Fruit fly (Drosophila melanogaster) whole organism, embryonic: Measurements from ENCODE around the gene CG15382.

Source experiments
- CG1024 ChIP-seq: fragments of 200-800 bp; sonication (Bioruptor generic); IDR thresholded peaks from 2 replicates; pipeline ENCODE4 v1.3.6; 2022; ENCODE audit warnings: missing biosample characterization, missing genetic modification characterization
- CG11247 ChIP-seq: fragments of 200-800 bp; sonication (Bioruptor generic); IDR thresholded peaks from 2 replicates; pipeline ENCODE4 v1.3.6; 2022; ENCODE audit warnings: missing biosample characterization, missing genetic modification characterization
- CG11723 ChIP-seq: fragments of 200-800 bp; sonication (Bioruptor generic); optimal IDR thresholded peaks from 2 replicates; lab custom pipeline; 2017; ENCODE audit warnings: missing biosample characterization, mild to moderate bottlenecking, missing genetic modification characterization
- CG12104 ChIP-seq: fragments of 200-800 bp; sonication (Bioruptor generic); optimal IDR thresholded peaks from 3 replicates; lab custom pipeline; 2016; ENCODE audit warnings: missing biosample characterization, missing genetic modification characterization
- CG12391 ChIP-seq: fragments of 200-800 bp; sonication (Bioruptor generic); optimal IDR thresholded peaks from 3 replicates; lab custom pipeline; 2018; ENCODE audit warnings: missing biosample characterization, mild to moderate bottlenecking, missing genetic modification characterization, moderate library complexity
- CG1529 ChIP-seq: fragments of 200-800 bp; sonication (Bioruptor generic); optimal IDR thresholded peaks from 3 replicates; lab custom pipeline; 2018; ENCODE audit warnings: missing biosample characterization, missing genetic modification characterization
- CG15479 ChIP-seq: fragments of 200-800 bp; sonication (Bioruptor generic); optimal IDR thresholded peaks from 3 replicates; lab custom pipeline; 2019; ENCODE audit warnings: missing biosample characterization, mild to moderate bottlenecking, missing genetic modification characterization, moderate library complexity
- CG1647 ChIP-seq: fragments of 200-800 bp; sonication (Bioruptor generic); optimal IDR thresholded peaks from 3 replicates; lab custom pipeline; 2016; ENCODE audit warnings: missing biosample characterization, missing genetic modification characterization
- CG16813 ChIP-seq: fragments of 200-800 bp; sonication (Bioruptor generic); IDR thresholded peaks from 3 replicates; pipeline ENCODE4 v1.3.6; 2022; ENCODE audit warnings: missing biosample characterization, missing genetic modification characterization; ENCODE audit not compliant: partially characterized antibody
- CG18011 ChIP-seq: fragments of 200-800 bp; sonication (Bioruptor generic); optimal IDR thresholded peaks from 2 replicates; lab custom pipeline; 2017; ENCODE audit warnings: missing biosample characterization, missing genetic modification characterization, mild to moderate bottlenecking, moderate library complexity, missing genotype
- CG18764 ChIP-seq: fragments of 200-800 bp; sonication (Bioruptor generic); optimal IDR thresholded peaks from 3 replicates; lab custom pipeline; 2016; ENCODE audit warnings: missing biosample characterization, missing genetic modification characterization
- CG33557 ChIP-seq: fragments of 200-800 bp; sonication (Bioruptor generic); optimal IDR thresholded peaks from 2 replicates; lab custom pipeline; 2019; ENCODE audit warnings: missing biosample characterization, mild to moderate bottlenecking, missing genetic modification characterization, moderate library complexity
- CG34224 ChIP-seq: fragments of 200-800 bp; sonication (Bioruptor generic); IDR thresholded peaks from 3 replicates; pipeline ENCODE4 v1.3.6; 2022; ENCODE audit warnings: missing biosample characterization, missing genetic modification characterization; ENCODE audit not compliant: partially characterized antibody
- CG34376 ChIP-seq: fragments of 200-800 bp; sonication (Bioruptor generic); optimal IDR thresholded peaks from 2 replicates; lab custom pipeline; 2018; ENCODE audit warnings: missing biosample characterization, mild to moderate bottlenecking, missing genetic modification characterization
- CG42726 ChIP-seq: fragments of 200-800 bp; sonication (Bioruptor generic); IDR thresholded peaks from 2 replicates; pipeline ENCODE4 v1.3.6; 2022; ENCODE audit warnings: missing biosample characterization, missing genetic modification characterization; ENCODE audit not compliant: partially characterized antibody
- CG7271 ChIP-seq: fragments of 200-800 bp; sonication (Bioruptor generic); optimal IDR thresholded peaks from 2 replicates; lab custom pipeline; 2018; ENCODE audit warnings: missing biosample characterization, mild to moderate bottlenecking, missing genetic modification characterization, moderate library complexity
- CG8089 ChIP-seq: fragments of 200-800 bp; sonication (Bioruptor generic); optimal IDR thresholded peaks from 3 replicates; lab custom pipeline; 2016; ENCODE audit warnings: missing biosample characterization, missing genetic modification characterization
- CG8281 ChIP-seq: fragments of 200-800 bp; sonication (Bioruptor generic); optimal IDR thresholded peaks from 2 replicates; lab custom pipeline; 2018; ENCODE audit warnings: missing biosample characterization, mild to moderate bottlenecking, missing genetic modification characterization, moderate library complexity
- GATAe ChIP-seq: fragments of 200-800 bp; sonication (Bioruptor generic); conservative IDR thresholded peaks from 2 replicates; pipeline ENCODE4 v1.3.6; 2022; ENCODE audit warnings: missing biosample characterization, missing genetic modification characterization
- HHEX ChIP-seq: fragments of 200-800 bp; sonication (Bioruptor generic); optimal IDR thresholded peaks from 3 replicates; lab custom pipeline; 2017; ENCODE audit warnings: missing biosample characterization, mild to moderate bottlenecking, missing genetic modification characterization, missing genetic modification reagents
- HmgZ ChIP-seq: fragments of 200-800 bp; sonication (Bioruptor generic); optimal IDR thresholded peaks from 2 replicates; lab custom pipeline; 2018; ENCODE audit warnings: missing biosample characterization, mild to moderate bottlenecking, missing genetic modification characterization
- Hmx ChIP-seq: fragments of 200-800 bp; sonication (Bioruptor generic); optimal IDR thresholded peaks from 2 replicates; lab custom pipeline; 2016; ENCODE audit warnings: missing biosample characterization, missing genetic modification characterization
- Kr ChIP-seq: fragments of 200-800 bp; sonication (Bioruptor generic); optimal IDR thresholded peaks from 2 replicates; lab custom pipeline; 2017; ENCODE audit warnings: missing biosample characterization, mild to moderate bottlenecking, missing genetic modification characterization
- MESR4 ChIP-seq: fragments of 200-800 bp; sonication (Bioruptor generic); optimal IDR thresholded peaks from 2 replicates; lab custom pipeline; 2018; ENCODE audit warnings: missing biosample characterization, mild to moderate bottlenecking, missing genetic modification characterization, moderate library complexity
- Myb ChIP-seq: fragments of 200-800 bp; sonication (Bioruptor generic); optimal IDR thresholded peaks from 2 replicates; lab custom pipeline; 2016; ENCODE audit warnings: missing biosample characterization, missing genetic modification characterization
- Nf-YA ChIP-seq: fragments of 200-800 bp; sonication (Bioruptor generic); IDR thresholded peaks from 2 replicates; pipeline ENCODE4 v1.3.6; 2022; ENCODE audit warnings: missing biosample characterization, missing genetic modification characterization
- Ravus ChIP-seq: fragments of 200-800 bp; sonication (Bioruptor generic); IDR thresholded peaks from 2 replicates; pipeline ENCODE4 v1.3.6; 2022; ENCODE audit warnings: missing biosample characterization, missing genetic modification characterization
- Rfx ChIP-seq: fragments of 200-800 bp; sonication (Bioruptor generic); IDR thresholded peaks from 2 replicates; pipeline ENCODE4 v1.3.6; 2022; ENCODE audit warnings: missing biosample characterization, missing genetic modification characterization
- Sry-β ChIP-seq: fragments of 200-800 bp; sonication (Bioruptor generic); optimal IDR thresholded peaks from 2 replicates; lab custom pipeline; 2018; ENCODE audit warnings: missing biosample characterization, mild to moderate bottlenecking, missing genetic modification characterization, moderate library complexity
- aop ChIP-seq: fragments of 200-800 bp; sonication (Bioruptor generic); IDR thresholded peaks from 2 replicates; pipeline ENCODE4 v1.3.6; 2022; ENCODE audit warnings: missing biosample characterization, missing genetic modification characterization
- bab2 ChIP-seq: fragments of 200-800 bp; sonication (Bioruptor generic); optimal IDR thresholded peaks from 2 replicates; lab custom pipeline; 2016; ENCODE audit warnings: missing biosample characterization, missing genetic modification characterization
- bigmax ChIP-seq: fragments of 200-800 bp; sonication (Bioruptor generic); optimal IDR thresholded peaks from 2 replicates; lab custom pipeline; 2018; ENCODE audit warnings: missing biosample characterization, mild to moderate bottlenecking, missing genetic modification characterization
- chinmo ChIP-seq: fragments of 200-800 bp; sonication (Bioruptor generic); IDR thresholded peaks from 4 replicates; pipeline ENCODE4 v1.3.6; 2022; ENCODE audit warnings: missing biosample characterization, missing genetic modification characterization; ENCODE audit not compliant: partially characterized antibody
- dmrt99B ChIP-seq: fragments of 200-800 bp; sonication (Bioruptor generic); optimal IDR thresholded peaks from 2 replicates; lab custom pipeline; 2018; ENCODE audit warnings: missing biosample characterization, mild to moderate bottlenecking, missing genetic modification characterization, moderate library complexity
- hth ChIP-seq: fragments of >200 bp; optimal IDR thresholded peaks from 2 replicates; lab custom pipeline; 2017; ENCODE audit warnings: inconsistent platforms
- insv ChIP-seq, 2 experiments: fragments of 200-800 bp; sonication (Bioruptor generic); optimal IDR thresholded peaks; 3 replicates each; lab custom pipeline; 2016 to 2018; ENCODE audit warnings: missing biosample characterization in 2 of 2, missing genetic modification characterization in 2 of 2
- lab ChIP-seq: fragments of 200-800 bp; sonication (Bioruptor generic); optimal IDR thresholded peaks from 3 replicates; lab custom pipeline; 2017; ENCODE audit warnings: missing biosample characterization, missing genetic modification characterization, mild to moderate bottlenecking, moderate library complexity, missing genetic modification reagents
- lmd ChIP-seq: fragments of 200-800 bp; sonication (Bioruptor generic); IDR thresholded peaks from 2 replicates; pipeline ENCODE4 v1.3.6; 2022; ENCODE audit warnings: missing biosample characterization, missing genetic modification characterization
- lola ChIP-seq, 3 experiments: fragments of >200 bp in 2 of 3; fragments of 200-800 bp in 1 of 3; sonication (Bioruptor generic) in 1 of 3; optimal IDR thresholded peaks; 2 replicates each; lab custom pipeline; 2017 to 2019; ENCODE audit warnings: missing biosample characterization in 3 of 3, missing genetic modification characterization in 3 of 3, mild to moderate bottlenecking in 1 of 3, moderate library complexity in 1 of 3
- lov ChIP-seq, 2 experiments: fragments of 200-800 bp in 1 of 2; fragments of >200 bp in 1 of 2; sonication (Bioruptor generic) in 1 of 2; IDR thresholded peaks in 1 of 2; optimal IDR thresholded peaks in 1 of 2; 2 replicates in 1 of 2; 3 replicates in 1 of 2; pipeline versions ENCODE4 v1.3.6 to Lab custom; 2017 to 2022; ENCODE audit warnings: missing biosample characterization in 1 of 2, missing genetic modification characterization in 1 of 2
- mam ChIP-seq: fragments of 200-800 bp; sonication (Bioruptor generic); optimal IDR thresholded peaks from 3 replicates; lab custom pipeline; 2016; ENCODE audit warnings: missing biosample characterization, missing genetic modification characterization
- oc ChIP-seq: fragments of 200-800 bp; sonication (Bioruptor generic); optimal IDR thresholded peaks from 2 replicates; lab custom pipeline; 2018; ENCODE audit warnings: missing biosample characterization, mild to moderate bottlenecking, missing genetic modification characterization, moderate library complexity
- onecut ChIP-seq: fragments of 200-800 bp; sonication (Bioruptor generic); IDR thresholded peaks from 2 replicates; pipeline ENCODE4 v1.3.6; 2022; ENCODE audit warnings: missing biosample characterization, missing genetic modification characterization
- p53 ChIP-seq: fragments of 200-800 bp; sonication (Bioruptor generic); optimal IDR thresholded peaks from 2 replicates; lab custom pipeline; 2016; ENCODE audit warnings: missing biosample characterization, missing genetic modification characterization
- phol ChIP-seq: fragments of 200-800 bp; sonication (Bioruptor generic); optimal IDR thresholded peaks from 3 replicates; lab custom pipeline; 2018; ENCODE audit warnings: missing biosample characterization, mild to moderate bottlenecking, missing genetic modification characterization, moderate library complexity
- sc ChIP-seq, 3 experiments: fragments of >200 bp in 2 of 3; fragments of 200-800 bp in 1 of 3; sonication (Bioruptor generic) in 1 of 3; optimal IDR thresholded peaks; 2 replicates in 2 of 3; 3 replicates in 1 of 3; lab custom pipeline; 2017; ENCODE audit warnings: mild to moderate bottlenecking in 1 of 3, missing biosample characterization in 1 of 3, missing genetic modification characterization in 1 of 3, missing genetic modification reagents in 1 of 3

CG15382 gene

DNA sequence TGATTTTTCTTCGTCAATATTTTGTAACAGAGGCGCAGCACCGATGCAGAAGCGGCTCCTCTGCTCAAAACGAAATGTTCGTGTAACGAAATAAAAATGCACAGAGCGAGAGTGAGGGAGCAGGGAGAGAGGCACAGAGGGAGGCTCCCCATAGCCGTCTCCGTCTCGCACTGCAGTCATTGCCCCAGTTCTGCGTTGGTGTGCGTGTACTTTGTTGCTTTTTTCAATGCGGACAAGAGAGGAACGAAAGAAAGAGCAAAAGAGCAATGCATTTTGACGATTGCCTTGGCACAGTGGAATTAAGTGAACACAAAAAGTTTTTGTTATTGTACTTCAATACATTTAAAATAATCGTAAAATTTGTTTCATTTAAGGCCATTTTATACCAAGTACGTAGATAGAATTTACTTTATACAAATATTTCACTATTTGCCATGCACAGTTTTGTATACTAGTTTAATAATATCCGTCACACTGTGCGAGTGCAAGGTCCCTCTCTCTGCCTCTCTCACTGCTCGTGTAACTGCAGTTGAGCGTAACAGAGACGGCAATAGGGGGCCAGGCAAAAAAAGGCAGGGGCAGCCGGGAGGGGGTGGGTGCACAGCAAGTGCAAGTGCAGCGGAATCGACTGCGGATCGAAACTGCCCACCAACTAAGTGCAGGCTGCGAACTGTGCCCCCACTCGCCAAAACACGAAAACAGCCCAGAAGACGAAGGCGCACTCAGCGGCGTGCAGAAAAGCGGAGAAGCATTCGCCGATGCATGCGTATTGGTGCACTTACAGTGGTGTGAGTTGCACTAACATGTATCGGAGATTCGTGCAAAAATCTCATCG lies 46.7 kb downstream of the CG15382 start (continued):
- TF ChIP-seq chinmo (peak; percentile 73; the same call in 1 of the 4 replicates), MESR4 (GFP tag; lab: Kevin White, UChicago) (peak; percentile 75), HHEX (peak; percentile 97), Hmx (GFP tag; lab: Kevin White, UChicago) (peak; percentile 73), lov (optimal IDR thresholded peaks at IDR 0.05; lab: Kevin White, UChicago) (no peak), lov (GFP tag; IDR thresholded peaks at IDR 0.05; lab: Robert Waterston, UW) (peak; percentile 100), p53 (GFP tag; lab: Kevin White, UChicago) (peak; percentile 91), CG34376 (no peak), lola (GFP tag; optimal IDR thresholded peaks at IDR 0.05; lab: Kevin White, UChicago) (peak in 1 of 3 experiments; percentile 100), Rfx (peak; percentile 78), onecut (peak; percentile 97), CG12391 (peak; percentile 100), lab (GFP tag; lab: Kevin White, UChicago) (peak; percentile 96), CG11723 (GFP tag; lab: Kevin White, UChicago) (peak; percentile 97), CG15479 (GFP tag; lab: Kevin White, UChicago) (peak; percentile 81), phol (tag; lab: Kevin White, UChicago) (peak; percentile 99), CG7271 (tag; lab: Kevin White, UChicago) (peak; percentile 99), CG33557 (GFP tag; lab: Kevin White, UChicago) (peak; percentile 99), CG42726 (GFP tag; lab: Robert Waterston, UW) (no peak), insv (GFP tag; optimal IDR thresholded peaks at IDR 0.05; lab: Kevin White, UChicago) (peak; percentile 60 to 61), Sry-β (GFP tag; lab: Kevin White, UChicago) (peak; percentile 79), GATAe (GFP tag; lab: Robert Waterston, UW) (0 out of 2 replicates have a peak, but pooled peaks have one; percentile 22), CG1529 (GFP tag; lab: Kevin White, UChicago) (peak; percentile 100), CG16813 (GFP tag; lab: Robert Waterston, UW) (peak; percentile 76), CG1647 (GFP tag; lab: Kevin White, UChicago) (peak; percentile 96), CG34224 (no peak), bab2 (peak; percentile 98), hth (lab: Kevin White, UChicago) (no peak), CG12104 (GFP tag; lab: Kevin White, UChicago) (peak; percentile 98), CG1024 (GFP tag; lab: Robert Waterston, UW) (peak; percentile 98), Ravus (peak; percentile 94), aop (GFP tag; lab: Robert Waterston, UW) (peak; percentile 98), HmgZ (tag; lab: Kevin White, UChicago) (peak; percentile 96), CG18011 (peak; percentile 78), dmrt99B (tag; lab: Kevin White, UChicago) (peak; percentile 99), CG8089 (GFP tag; lab: Kevin White, UChicago) (peak; percentile 98), Kr (peak; percentile 89), CG18764 (GFP tag; lab: Kevin White, UChicago) (peak; percentile 98), CG11247 (GFP tag; lab: Robert Waterston, UW) (peak; percentile 96), Nf-YA (GFP tag; lab: Robert Waterston, UW) (peak; percentile 99), bigmax (GFP tag; lab: Kevin White, UChicago) (peak; percentile 57), CG8281 (peak; percentile 93), mam (GFP tag; lab: Kevin White, UChicago) (peak; percentile 90), lmd (GFP tag; lab: Robert Waterston, UW) (peak; percentile 98), Myb (GFP tag; lab: Kevin White, UChicago) (peak; percentile 81), oc (tag; lab: Kevin White, UChicago) (peak; percentile 100), sc (optimal IDR thresholded peaks at IDR 0.05; lab: Kevin White, UChicago) (no peak), sc (GFP tag; optimal IDR thresholded peaks at IDR 0.05; lab: Kevin White, UChicago) (peak; percentile 100)
